Fruit fly (Drosophila melanogaster): ENCODE measurements around the gene eIF4E1.
A peak's percentile ranks its signal among the peaks of the same experiment; 100 is the strongest.

Gene eIF4E1

dm6 chr3L:9379484-9380343, 22.5 kb downstream of the eIF4E1 start, which contains the start of gene Hsp67Ba:
TSS of gene Hsp67Ba (minus strand) at chr3L:9379534.
- no peak for TF ChIP-seq noc (tag; optimal IDR thresholded peaks at IDR 0.05)

dm6 chr3L:9377198-9378035, 24.8 kb downstream of the eIF4E1 start, which contains the start of gene Hsp26:
TSS of gene Hsp26 (minus strand) at chr3L:9377427.
- TF ChIP-seq noc (tag; optimal IDR thresholded peaks at IDR 0.05), result peak; percentile 88

dm6 chr3L:9376573-9376972, 25.7 kb downstream of the eIF4E1 start:
- no peak for TF ChIP-seq noc (tag; optimal IDR thresholded peaks at IDR 0.05)

- TF ChIP-seq noc (tag; optimal IDR thresholded peaks at IDR 0.05), result no peak
These were observed 27.1 kb downstream of the eIF4E1 start, which contains the start of gene CG4461 for dm6 chr3L:9375130-9375529. TSS of gene CG4461 (plus strand) at chr3L:9375430.

- TF ChIP-seq noc (tag; optimal IDR thresholded peaks at IDR 0.05), result peak; percentile 83
These were observed 28.8 kb downstream of the eIF4E1 start for dm6 chr3L:9373374-9374004.

- TF ChIP-seq noc (tag; optimal IDR thresholded peaks at IDR 0.05), result peak; percentile 5
These were observed 29.8 kb downstream of the eIF4E1 start, which contains the start of the genes Hsp67Bc, CG4456 and Hsp22 for dm6 chr3L:9372278-9372975. TSS of gene Hsp67Bc (minus strand) at chr3L:9372497. TSS of gene CG4456 (plus strand) at chr3L:9372722. TSS of gene Hsp22 (plus strand) at chr3L:9372931.

dm6 chr3L:9370907-9371365, 31.3 kb downstream of the eIF4E1 start, which contains the start of gene Fdx1:
TSS of gene Fdx1 (minus strand) at chr3L:9371238.
- TF ChIP-seq noc (tag; optimal IDR thresholded peaks at IDR 0.05), result peak; percentile 30

- no peak for TF ChIP-seq noc (tag; optimal IDR thresholded peaks at IDR 0.05)
These were observed 33.6 kb downstream of the eIF4E1 start for dm6 chr3L:9368665-9369064.

- TF ChIP-seq noc (tag; optimal IDR thresholded peaks at IDR 0.05), result no peak
These were observed 34.8 kb downstream of the eIF4E1 start for dm6 chr3L:9367431-9367867.

- peak; percentile 13 for TF ChIP-seq noc (tag; optimal IDR thresholded peaks at IDR 0.05)
These were observed 35.3 kb downstream of the eIF4E1 start, which contains the start of the genes Klp67A and CG4452 for dm6 chr3L:9366850-9367430. TSS of gene Klp67A (minus strand) at chr3L:9367046. TSS of gene CG4452 (plus strand) at chr3L:9367377.

- TF ChIP-seq noc (tag; optimal IDR thresholded peaks at IDR 0.05), result no peak
These were observed 38.1 kb downstream of the eIF4E1 start, which contains the start of gene mRRF1 for dm6 chr3L:9364131-9364530. TSS of gene mRRF1 (plus strand) at chr3L:9364350.

- TF ChIP-seq noc (tag; optimal IDR thresholded peaks at IDR 0.05), result peak; percentile 60
These were observed 40.4 kb downstream of the eIF4E1 start, which contains the start of gene CG34456 for dm6 chr3L:9361894-9362293. TSS of gene CG34456 (plus strand) at chr3L:9362108.

dm6 chr3L:9360217-9360692, 42.0 kb downstream of the eIF4E1 start, which contains the start of gene Pdxk:
TSS of gene Pdxk (plus strand) at chr3L:9360316.
- TF ChIP-seq noc (tag; optimal IDR thresholded peaks at IDR 0.05), result peak; percentile 77

dm6 chr3L:9358713-9359040, 43.6 kb downstream of the eIF4E1 start, which contains the start of the genes UGP and Svip:
TSS of gene UGP (minus strand) at chr3L:9358935.
TSS of gene Svip (plus strand) at chr3L:9358999.
- TF ChIP-seq noc (tag; optimal IDR thresholded peaks at IDR 0.05), result no peak

Data from whole organism, larva.